Fruit fly (Drosophila melanogaster) whole organism, prepupa: ENCODE data around the gene Flo2.

Experiments
- CG10631 ChIP-seq: fragments of 200-800 bp; sonication (Bioruptor generic); optimal IDR thresholded peaks from 2 replicates; lab custom pipeline; 2016; ENCODE audit warnings: missing biosample characterization, missing genetic modification characterization
- CG10669 ChIP-seq: fragments of 200-800 bp; sonication (Bioruptor generic); optimal IDR thresholded peaks from 3 replicates; lab custom pipeline; 2018; ENCODE audit warnings: missing biosample characterization, mild to moderate bottlenecking, missing genetic modification characterization, moderate library complexity
- CG11294 ChIP-seq: fragments of 200-800 bp; sonication (Bioruptor generic); IDR thresholded peaks from 2 replicates; pipeline ENCODE4 v1.3.6; 2022; ENCODE audit warnings: missing biosample characterization, missing genetic modification characterization
- CG11762 ChIP-seq: fragments of 200-800 bp; sonication (Bioruptor generic); optimal IDR thresholded peaks from 3 replicates; lab custom pipeline; 2016; ENCODE audit warnings: missing biosample characterization, missing genetic modification characterization; ENCODE audit not compliant: insufficient read depth
- CG11902 ChIP-seq: fragments of 200-800 bp; sonication (Bioruptor generic); optimal IDR thresholded peaks from 3 replicates; lab custom pipeline; 2016; ENCODE audit warnings: missing biosample characterization, missing genetic modification characterization
- CG15336 ChIP-seq: fragments of 200-800 bp; sonication (Bioruptor generic); IDR thresholded peaks from 2 replicates; pipeline ENCODE4 v1.3.6; 2022; ENCODE audit warnings: missing biosample characterization, missing genetic modification characterization
- CG1621 ChIP-seq: fragments of 200-800 bp; sonication (Bioruptor generic); optimal IDR thresholded peaks from 3 replicates; lab custom pipeline; 2018; ENCODE audit warnings: missing biosample characterization, mild to moderate bottlenecking, missing genetic modification characterization
- CG3032 ChIP-seq: fragments of 200-800 bp; optimal IDR thresholded peaks from 2 replicates; lab custom pipeline; 2019; ENCODE audit warnings: missing biosample characterization, mild to moderate bottlenecking, missing genetic modification characterization, moderate library complexity
- CG31627 ChIP-seq: fragments of 200-800 bp; sonication (Bioruptor generic); optimal IDR thresholded peaks from 3 replicates; lab custom pipeline; 2016; ENCODE audit warnings: missing biosample characterization, missing genetic modification characterization
- CG32006 ChIP-seq: fragments of 200-800 bp; sonication (Bioruptor generic); optimal IDR thresholded peaks from 3 replicates; lab custom pipeline; 2017; ENCODE audit warnings: missing biosample characterization, mild to moderate bottlenecking, missing genetic modification characterization
- CG34406 ChIP-seq: fragments of 200-800 bp; sonication (Bioruptor generic); optimal IDR thresholded peaks from 3 replicates; lab custom pipeline; 2016; ENCODE audit warnings: missing biosample characterization, missing genetic modification characterization
- CG3919 ChIP-seq: fragments of 200-800 bp; sonication (Bioruptor generic); optimal IDR thresholded peaks from 3 replicates; lab custom pipeline; 2016; ENCODE audit warnings: missing biosample characterization, missing genetic modification characterization
- CG4318 ChIP-seq: fragments of 200-800 bp; sonication (Bioruptor generic); optimal IDR thresholded peaks from 3 replicates; lab custom pipeline; 2017; ENCODE audit warnings: missing biosample characterization, mild to moderate bottlenecking, missing genetic modification characterization
- CG6163 ChIP-seq: fragments of 200-800 bp; sonication (Bioruptor generic); IDR thresholded peaks from 3 replicates; pipeline ENCODE4 v1.3.6; 2022; ENCODE audit warnings: missing biosample characterization, missing genetic modification characterization
- CG6276 ChIP-seq: fragments of 200-800 bp; sonication (Bioruptor generic); optimal IDR thresholded peaks from 2 replicates; lab custom pipeline; 2017; ENCODE audit warnings: missing biosample characterization, mild to moderate bottlenecking, missing genetic modification characterization
- CG6792 ChIP-seq: fragments of 200-800 bp; sonication (Bioruptor generic); optimal IDR thresholded peaks from 3 replicates; lab custom pipeline; 2016; ENCODE audit warnings: missing biosample characterization, missing genetic modification characterization
- CG8119 ChIP-seq: fragments of 200-800 bp; sonication (Bioruptor generic); IDR thresholded peaks from 3 replicates; pipeline ENCODE4 v1.3.6; 2022; ENCODE audit warnings: missing biosample characterization, missing genetic modification characterization
- CG9139 ChIP-seq: fragments of 200-800 bp; sonication (Bioruptor generic); optimal IDR thresholded peaks from 3 replicates; lab custom pipeline; 2017; ENCODE audit warnings: missing biosample characterization, mild to moderate bottlenecking, missing genetic modification characterization
- Eip78C ChIP-seq: fragments of 200-800 bp; sonication (Bioruptor generic); peaks from one replicate; lab custom pipeline; 2016; ENCODE audit warnings: missing biosample characterization, missing genetic modification characterization
- Ets96B ChIP-seq: fragments of 200-800 bp; optimal IDR thresholded peaks from 2 replicates; lab custom pipeline; 2019; ENCODE audit warnings: missing biosample characterization, mild to moderate bottlenecking, missing genetic modification characterization, moderate library complexity
- Gug ChIP-seq: fragments of 200-800 bp; sonication (Bioruptor generic); IDR thresholded peaks from 2 replicates; pipeline ENCODE4 v1.3.6; 2022; ENCODE audit warnings: missing biosample characterization, missing genetic modification characterization
- Hr38 ChIP-seq: sonication (Bioruptor generic); optimal IDR thresholded peaks from 2 replicates; lab custom pipeline; 2016; ENCODE audit warnings: missing biosample characterization, missing genetic modification characterization
- Hr4 ChIP-seq: fragments of 200-800 bp; sonication (Bioruptor generic); optimal IDR thresholded peaks from 3 replicates; lab custom pipeline; 2016; ENCODE audit warnings: missing biosample characterization, missing genetic modification characterization
- Lpt ChIP-seq: fragments of 200-800 bp; sonication (Bioruptor generic); optimal IDR thresholded peaks from 3 replicates; lab custom pipeline; 2016; ENCODE audit warnings: missing biosample characterization, missing genetic modification characterization
- Met ChIP-seq: fragments of 200-800 bp; sonication (Bioruptor generic); optimal IDR thresholded peaks from 3 replicates; lab custom pipeline; 2016; ENCODE audit warnings: missing biosample characterization, missing genetic modification characterization
- OdsH ChIP-seq: fragments of 200-800 bp; sonication (Bioruptor generic); optimal IDR thresholded peaks from 3 replicates; lab custom pipeline; 2016; ENCODE audit warnings: missing biosample characterization, missing genetic modification characterization
- Sox102F ChIP-seq: fragments of 200-800 bp; sonication (Bioruptor generic); optimal IDR thresholded peaks from 2 replicates; lab custom pipeline; 2016; ENCODE audit warnings: missing biosample characterization, mild to moderate bottlenecking, missing genetic modification characterization
- Sox14 ChIP-seq: fragments of 200-800 bp; sonication (Bioruptor generic); optimal IDR thresholded peaks from 3 replicates; lab custom pipeline; 2016; ENCODE audit warnings: missing biosample characterization, missing genetic modification characterization
- Sox15 ChIP-seq: fragments of 200-800 bp; sonication (Bioruptor generic); optimal IDR thresholded peaks from 3 replicates; lab custom pipeline; 2016; ENCODE audit warnings: missing biosample characterization, missing genetic modification characterization
- achi ChIP-seq: fragments of 200-800 bp; sonication (Bioruptor generic); optimal IDR thresholded peaks from 3 replicates; lab custom pipeline; 2016; ENCODE audit warnings: missing biosample characterization, missing genetic modification characterization
- acj6 ChIP-seq: fragments of 200-800 bp; sonication (Bioruptor generic); optimal IDR thresholded peaks from 3 replicates; lab custom pipeline; 2016; ENCODE audit warnings: missing biosample characterization, missing genetic modification characterization
- dac ChIP-seq: fragments of 200-800 bp; sonication (Bioruptor generic); optimal IDR thresholded peaks from 2 replicates; lab custom pipeline; 2017; ENCODE audit warnings: missing biosample characterization, mild to moderate bottlenecking, missing genetic modification characterization
- dsx ChIP-seq: fragments of 200-800 bp; optimal IDR thresholded peaks from 3 replicates; lab custom pipeline; 2019; ENCODE audit warnings: missing biosample characterization, mild to moderate bottlenecking, missing genetic modification characterization, moderate library complexity; ENCODE audit not compliant: poor library complexity, severe bottlenecking
- eg ChIP-seq: fragments of 200-800 bp; sonication (Bioruptor generic); IDR thresholded peaks from 3 replicates; pipeline ENCODE4 v1.3.6; 2022; ENCODE audit warnings: missing biosample characterization, missing genetic modification characterization
- esn ChIP-seq: fragments of 200-800 bp; sonication (Bioruptor generic); optimal IDR thresholded peaks from 2 replicates; lab custom pipeline; 2016; ENCODE audit warnings: missing biosample characterization, mild to moderate bottlenecking, missing genetic modification characterization, moderate library complexity
- fd59A ChIP-seq: fragments of 200-800 bp; sonication (Bioruptor generic); optimal IDR thresholded peaks from 2 replicates; lab custom pipeline; 2017; ENCODE audit warnings: missing biosample characterization, mild to moderate bottlenecking, missing genetic modification characterization, missing genetic modification reagents
- fkh ChIP-seq: fragments of 200-800 bp; sonication (Bioruptor generic); optimal IDR thresholded peaks from 3 replicates; lab custom pipeline; 2017; ENCODE audit warnings: missing biosample characterization, mild to moderate bottlenecking, missing genetic modification characterization, moderate library complexity
- net ChIP-seq: fragments of 200-800 bp; sonication (Bioruptor generic); optimal IDR thresholded peaks from 3 replicates; lab custom pipeline; 2016; ENCODE audit warnings: missing biosample characterization, missing genetic modification characterization
- pdm3 ChIP-seq: fragments of 200-800 bp; sonication (Bioruptor generic); optimal IDR thresholded peaks from 3 replicates; lab custom pipeline; 2016; ENCODE audit warnings: missing biosample characterization, missing genetic modification characterization
- salr ChIP-seq, 2 experiments: fragments of 200-800 bp; sonication (Bioruptor generic); optimal IDR thresholded peaks; 3 replicates each; lab custom pipeline; 2016 to 2018; ENCODE audit warnings: missing biosample characterization in 2 of 2, missing genetic modification characterization in 2 of 2, mild to moderate bottlenecking in 1 of 2
- ss ChIP-seq, 2 experiments: fragments of 200-800 bp; sonication (Bioruptor generic); optimal IDR thresholded peaks; 2 replicates in 1 of 2; 3 replicates in 1 of 2; lab custom pipeline; 2017 to 2018; ENCODE audit warnings: mild to moderate bottlenecking in 2 of 2, missing biosample characterization in 2 of 2, missing genetic modification characterization in 2 of 2, moderate library complexity in 1 of 2
- topi ChIP-seq: fragments of 200-800 bp; sonication (Bioruptor generic); optimal IDR thresholded peaks from 3 replicates; lab custom pipeline; 2016; ENCODE audit warnings: missing biosample characterization, missing genetic modification characterization
- vri ChIP-seq: fragments of 200-800 bp; sonication (Bioruptor generic); optimal IDR thresholded peaks from 3 replicates; lab custom pipeline; 2016; ENCODE audit warnings: missing biosample characterization, mild to moderate bottlenecking, missing genetic modification characterization

Gene Flo2

DNA sequence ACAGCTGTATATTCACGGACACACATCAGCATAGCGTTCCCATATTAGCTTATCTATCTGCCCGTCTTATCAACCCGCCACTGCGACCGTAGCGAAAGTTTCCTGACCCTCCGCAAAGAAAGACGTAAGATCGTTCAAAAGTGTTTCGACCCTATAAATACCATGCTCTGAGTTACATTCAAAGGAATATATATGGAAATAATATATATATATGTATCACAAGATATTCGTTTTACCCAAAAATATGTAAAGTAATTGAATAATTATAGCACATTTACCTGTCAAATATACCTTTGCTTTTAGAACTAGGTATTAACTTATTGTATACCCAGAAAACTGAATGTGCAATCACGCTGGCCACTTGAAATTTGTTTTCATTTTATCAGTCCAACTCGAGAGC, 28.7 kb upstream of the Flo2 start (continued):
- TF ChIP-seq vri (peak; percentile 3), dac (no peak), salr (GFP tag; optimal IDR thresholded peaks at IDR 0.05; lab: Kevin White, UChicago) (no peak), fd59A (GFP tag; lab: Kevin White, UChicago) (no peak), topi (peak; percentile 2), CG32006 (GFP tag; lab: Kevin White, UChicago) (peak; percentile 29), fkh (no peak), CG34406 (GFP tag; lab: Kevin White, UChicago) (peak; percentile 42), CG6276 (no peak), Eip78C (GFP tag; lab: Kevin White, UChicago) (peak; percentile 47), CG6792 (GFP tag; lab: Kevin White, UChicago) (peak; percentile 17), CG11294 (GFP tag; lab: Robert Waterston, UW) (no peak), CG10669 (GFP tag; lab: Kevin White, UChicago) (no peak), Sox102F (GFP tag; lab: Kevin White, UChicago) (peak; percentile 12), CG8119 (no peak), CG10631 (GFP tag; lab: Kevin White, UChicago) (no peak), CG31627 (GFP tag; lab: Kevin White, UChicago) (no peak), Ets96B (peak; percentile 12), Sox14 (GFP tag; lab: Kevin White, UChicago) (no peak), CG3032 (tag; lab: Kevin White, UChicago) (no peak), Sox15 (GFP tag; lab: Kevin White, UChicago) (no peak), CG11762 (no peak)

DNA sequence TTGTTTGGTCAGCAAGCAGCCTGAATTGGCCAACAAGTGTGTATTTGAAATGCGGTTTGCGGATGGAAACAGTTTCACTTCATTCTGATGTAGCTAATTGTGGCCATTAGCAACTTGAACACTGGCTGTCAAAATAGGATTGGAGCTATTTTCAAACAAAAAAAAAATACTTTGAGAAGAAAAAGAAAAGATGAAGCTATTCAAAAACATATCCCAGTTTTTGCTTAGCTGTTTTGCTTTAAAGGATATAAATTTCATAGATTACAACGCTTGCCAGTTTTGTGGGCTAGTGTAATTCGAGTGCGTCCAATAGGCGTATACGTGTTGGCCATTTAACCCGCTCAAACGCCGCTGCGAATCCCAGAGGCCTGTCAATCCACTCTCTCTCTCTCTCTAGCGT, 26.9 kb upstream of the Flo2 start:
- TF ChIP-seq CG15336 (peak; percentile 89), acj6 (GFP tag; lab: Kevin White, UChicago) (peak; percentile 7), net (GFP tag; lab: Kevin White, UChicago) (peak; percentile 29), CG32006 (GFP tag; lab: Kevin White, UChicago) (peak; percentile 73), Met (GFP tag; lab: Kevin White, UChicago) (no peak), CG1621 (tag; lab: Kevin White, UChicago) (no peak), CG11762 (no peak), CG4318 (GFP tag; lab: Kevin White, UChicago) (peak; percentile 27), Eip78C (GFP tag; lab: Kevin White, UChicago) (no peak), CG6163 (GFP tag; lab: Robert Waterston, UW) (peak; percentile 52; the same call in 2 of the 3 replicates), CG11902 (no peak), dac (peak; percentile 31), ss (GFP tag; optimal IDR thresholded peaks at IDR 0.05; lab: Kevin White, UChicago) (no peak), vri (no peak), CG8119 (peak; percentile 80), Hr4 (GFP tag; lab: Kevin White, UChicago) (peak; percentile 63), eg (GFP tag; lab: Robert Waterston, UW) (peak; percentile 76), Ets96B (no peak), Gug (GFP tag; lab: Robert Waterston, UW) (peak; percentile 26; the same call in 1 of the 2 replicates), Sox102F (GFP tag; lab: Kevin White, UChicago) (no peak), Hr38 (no peak), dsx (no peak), CG6276 (peak; percentile 73), pdm3 (GFP tag; lab: Kevin White, UChicago) (peak; percentile 45), OdsH (GFP tag; lab: Kevin White, UChicago) (peak; percentile 30), CG10631 (GFP tag; lab: Kevin White, UChicago) (peak; percentile 11), fd59A (GFP tag; lab: Kevin White, UChicago) (no peak), CG3919 (GFP tag; lab: Kevin White, UChicago) (peak; percentile 22), CG9139 (no peak), salr (GFP tag; optimal IDR thresholded peaks at IDR 0.05; lab: Kevin White, UChicago) (no peak), Lpt (GFP tag; lab: Kevin White, UChicago) (peak; percentile 37), topi (no peak), esn (GFP tag; lab: Kevin White, UChicago) (no peak), CG11294 (GFP tag; lab: Robert Waterston, UW) (peak; percentile 45; the same call in 1 of the 2 replicates), achi (GFP tag; lab: Kevin White, UChicago) (peak; percentile 27)
